Worm (Caenorhabditis elegans): ENCODE results near the gene srh-99.

DNA sequence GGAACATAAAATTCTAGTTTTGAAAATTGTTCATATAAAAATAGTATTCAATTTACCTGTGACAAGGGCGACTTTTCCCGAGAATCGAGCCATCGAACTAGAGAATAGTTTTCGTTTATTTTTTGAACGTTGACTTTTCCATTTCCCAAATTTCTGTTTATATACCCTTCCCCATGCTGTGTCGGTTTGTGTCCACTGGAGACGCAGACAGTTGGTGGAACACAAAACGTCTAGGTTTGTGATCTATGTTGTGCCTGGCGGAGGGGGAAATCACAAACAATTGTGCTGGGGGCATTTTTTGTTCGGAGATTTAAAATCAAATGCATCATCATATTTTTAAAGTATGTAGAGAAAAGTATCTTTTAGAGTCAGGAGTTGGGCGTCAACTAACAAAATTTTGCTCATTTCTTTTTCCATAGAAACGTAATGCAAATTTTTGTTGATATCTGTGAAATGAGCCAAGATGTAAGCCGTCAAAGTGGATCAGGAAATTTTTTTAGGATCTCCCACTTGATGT is 27.4 kb upstream of the srh-99 start, which contains the start of gene nta-1:
- TF ChIP-seq ztf-11 (tag; optimal IDR thresholded peaks at IDR 0.05) (no peak), lin-13 (GFP tag; optimal IDR thresholded peaks at IDR 0.05) (no peak)
